Worm (Caenorhabditis elegans): ENCODE data around the gene hmt-1.
A peak's percentile ranks its signal among the peaks of the same experiment; 100 is the strongest.

The hmt-1 gene

ce11 chrIII:11112718-11113117 lies 13.0 kb upstream of the hmt-1 start (continued):
- peak in 1 of 2 experiments; percentile 47 for TF ChIP-seq lsy-2 (tag; optimal IDR thresholded peaks at IDR 0.05)
- peak; percentile 53 for TF ChIP-seq T20F7.1 (GFP tag; optimal IDR thresholded peaks at IDR 0.05)
- no peak for TF ChIP-seq zip-2 (tag; optimal IDR thresholded peaks at IDR 0.05)
- TF ChIP-seq mep-1 (tag; optimal IDR thresholded peaks at IDR 0.05), result peak; percentile 24
- TF ChIP-seq daf-19 (GFP tag; conservative IDR thresholded peaks at IDR 0.05), result no peak
- TF ChIP-seq F44E2.7 (GFP tag; IDR thresholded peaks at IDR 0.05), result no peak
- no peak for TF ChIP-seq saeg-2 (GFP tag; IDR thresholded peaks at IDR 0.05)
- no peak for TF ChIP-seq nhr-11 (tag; optimal IDR thresholded peaks at IDR 0.05)
- TF ChIP-seq arid-1 (GFP tag; conservative IDR thresholded peaks at IDR 0.05), result 0 out of 2 replicates have a peak, but pooled peaks have one; percentile 15
- peak; percentile 80 for TF ChIP-seq lin-29 (GFP tag; IDR thresholded peaks at IDR 0.05)
- TF ChIP-seq egl-43 (GFP tag; IDR thresholded peaks at IDR 0.05), result peak; percentile 59; the same call in 1 of the 2 replicates
- no peak for TF ChIP-seq snpc-4 (tag; optimal IDR thresholded peaks at IDR 0.05)
- no peak for TF ChIP-seq ceh-82 (tag; optimal IDR thresholded peaks at IDR 0.05)
- TF ChIP-seq rbr-2 (tag; optimal IDR thresholded peaks at IDR 0.05), result peak; percentile 71
- TF ChIP-seq ceh-20 (GFP tag; IDR thresholded peaks at IDR 0.05), result peak; percentile 59; the same call in 1 of the 2 replicates
- TF ChIP-seq madf-5 (GFP tag; IDR thresholded peaks at IDR 0.05), result no peak
- TF ChIP-seq pqm-1 (tag; optimal IDR thresholded peaks at IDR 0.05), result no peak
- no peak for TF ChIP-seq ctbp-1 (GFP tag; IDR thresholded peaks at IDR 0.05)
- TF ChIP-seq nhr-41 (GFP tag; IDR thresholded peaks at IDR 0.05), result no peak
- no peak for TF ChIP-seq cey-2 (tag; optimal IDR thresholded peaks at IDR 0.05; ENCODE audit: borderline replicate concordance, insufficient read depth)
- peak; percentile 63 for TF ChIP-seq dmd-6 (GFP tag; IDR thresholded peaks at IDR 0.05)
- peak; percentile 48 for TF ChIP-seq unc-130 (GFP tag; optimal IDR thresholded peaks at IDR 0.05)
- peak; percentile 9 for TF ChIP-seq F37D6.2 (tag; optimal IDR thresholded peaks at IDR 0.05)

ce11 chrIII:11110756-11111155 lies 11.0 kb upstream of the hmt-1 start:
- TF ChIP-seq lsy-2 (tag; optimal IDR thresholded peaks at IDR 0.05) (peak in 1 of 2 experiments; percentile 77), mxl-3 (GFP tag; optimal IDR thresholded peaks at IDR 0.05) (no peak), vab-7 (GFP tag; IDR thresholded peaks at IDR 0.05) (peak; percentile 59; the same call in 1 of the 2 replicates), lin-1 (GFP tag; IDR thresholded peaks at IDR 0.05) (no peak), ZK546.5 (tag; optimal IDR thresholded peaks at IDR 0.05) (no peak), lim-7 (GFP tag; IDR thresholded peaks at IDR 0.05) (no peak), nhr-25 (tag; optimal IDR thresholded peaks at IDR 0.05; ENCODE audit: borderline replicate concordance, insufficient read depth) (no peak), Y48G9A.11 (GFP tag; IDR thresholded peaks at IDR 0.05) (peak; percentile 74), ztf-7 (tag; optimal IDR thresholded peaks at IDR 0.05) (no peak), mdt-29 (GFP tag; IDR thresholded peaks at IDR 0.05) (no peak), spr-3 (GFP tag; optimal IDR thresholded peaks at IDR 0.05) (no peak), hif-1 (tag; optimal IDR thresholded peaks at IDR 0.05) (peak in 1 of 2 experiments; percentile 68), hlh-11 (tag; optimal IDR thresholded peaks at IDR 0.05) (no peak), sdz-12 (GFP tag; optimal IDR thresholded peaks at IDR 0.05) (no peak), nhr-10 (tag; optimal IDR thresholded peaks at IDR 0.05) (no peak), aha-1 (tag) (peak; percentile 39), snpc-4 (tag; optimal IDR thresholded peaks at IDR 0.05) (no peak), ceh-62 (tag; optimal IDR thresholded peaks at IDR 0.05) (no peak), snpc-1.2 (GFP tag; IDR thresholded peaks at IDR 0.05) (no peak), jun-1 (tag; optimal IDR thresholded peaks at IDR 0.05) (no peak), madf-9 (GFP tag; conservative IDR thresholded peaks at IDR 0.05) (peak; percentile 51; the same call in 1 of the 2 replicates), attf-4 (tag; optimal IDR thresholded peaks at IDR 0.05) (no peak), php-3 (GFP tag; IDR thresholded peaks at IDR 0.05) (0 out of 2 replicates have a peak, but pooled peaks have one; percentile 12), unc-62 (GFP tag; optimal IDR thresholded peaks at IDR 0.05 in 1 of 2) (no peak), unc-62 (tag; optimal IDR thresholded peaks at IDR 0.05) (no peak), dpl-1 (GFP tag; optimal IDR thresholded peaks at IDR 0.05) (peak; percentile 57), ZK337.2 (GFP tag; IDR thresholded peaks at IDR 0.05) (no peak), T20F7.1 (GFP tag; optimal IDR thresholded peaks at IDR 0.05) (peak; percentile 27), dmd-8 (GFP tag; IDR thresholded peaks at IDR 0.05) (no peak), hmg-1.1 (GFP tag; IDR thresholded peaks at IDR 0.05) (peak; percentile 92), duxl-1 (tag; optimal IDR thresholded peaks at IDR 0.05; ENCODE audit: poor library complexity) (peak; percentile 26)

All from whole organism, L4 larva.